Fruit fly (Drosophila melanogaster): ENCODE data around the gene hng3.

DNA sequence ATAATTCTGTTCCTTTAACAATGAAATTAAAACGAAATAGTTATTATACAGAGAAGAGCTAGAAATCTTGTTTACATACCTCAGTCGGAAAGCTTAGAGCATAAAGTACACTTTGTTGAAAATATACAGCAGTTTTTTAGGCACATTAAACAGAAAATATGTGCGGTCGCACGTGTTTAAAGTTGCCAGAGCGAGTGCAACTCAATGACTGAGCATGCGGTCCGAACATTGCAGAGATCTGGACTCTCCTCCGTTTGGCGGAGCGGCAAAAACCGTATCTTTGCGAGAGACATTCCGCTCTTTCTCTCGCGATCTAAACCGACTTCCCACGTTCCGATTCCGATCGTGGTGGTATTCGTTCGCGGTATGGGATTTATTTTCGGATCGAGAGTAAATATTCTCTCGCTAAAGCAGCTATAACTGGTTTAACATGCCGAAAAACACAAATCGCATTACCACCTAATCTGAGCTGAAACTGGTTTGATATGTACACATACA lies 47.2 kb downstream of the hng3 start, which contains the start of gene CG13895:
- TF ChIP-seq dac (GFP tag; optimal IDR thresholded peaks at IDR 0.05): no peak
- TF ChIP-seq Ets21C (GFP tag; optimal IDR thresholded peaks at IDR 0.05): no peak

All from whole organism, prepupa.